Worm (Caenorhabditis elegans) whole organism, dauer: ENCODE data around the gene Y75B8A.44.
"Not testable (repeated sequence)": the region's sequence is repeated elsewhere in the genome, so short reads cannot be mapped to it uniquely, and the experiment has no call there.

Source experiments
- unc-62 ChIP-seq: sonication (generic microtip); optimal IDR thresholded peaks from 2 replicates; lab custom pipeline; 2017; ENCODE audit warnings: missing biosample characterization, missing genetic modification reagents, missing genetic modification characterization

The Y75B8A.44 gene

ce11 chrIII:12194190-12194589 is at the start of gene Y75B8A.44:
Gene Y75B8A.44 (plus strand): TSS chrIII:12194490.
- TF ChIP-seq unc-62 (GFP tag; lab: Kevin White, UChicago), result no peak

ce11 chrIII:12149958-12150357 is 44.3 kb upstream of the Y75B8A.44 start:
- no peak for TF ChIP-seq unc-62 (GFP tag; lab: Kevin White, UChicago)

- no peak for TF ChIP-seq unc-62 (GFP tag; lab: Kevin White, UChicago)
These were observed 43.2 kb upstream of the Y75B8A.44 start for ce11 chrIII:12151100-12151499.

ce11 chrIII:12152157-12152556 is 42.1 kb upstream of the Y75B8A.44 start:
- no peak for TF ChIP-seq unc-62 (GFP tag; lab: Kevin White, UChicago)

- no peak for TF ChIP-seq unc-62 (GFP tag; lab: Kevin White, UChicago)
These were observed 41.7 kb upstream of the Y75B8A.44 start, which contains the start of gene Y75B8A.7 for ce11 chrIII:12152599-12152998. Gene Y75B8A.7 (plus strand): TSS chrIII:12152899.

ce11 chrIII:12153514-12153913 is 40.8 kb upstream of the Y75B8A.44 start:
- no peak for TF ChIP-seq unc-62 (GFP tag; lab: Kevin White, UChicago)

- TF ChIP-seq unc-62 (GFP tag; lab: Kevin White, UChicago), result no peak
These were observed 38.5 kb upstream of the Y75B8A.44 start for ce11 chrIII:12155759-12156158.

- no peak for TF ChIP-seq unc-62 (GFP tag; lab: Kevin White, UChicago)
These were observed 37.7 kb upstream of the Y75B8A.44 start for ce11 chrIII:12156582-12156981.

ce11 chrIII:12157576-12157975 is 36.7 kb upstream of the Y75B8A.44 start:
- TF ChIP-seq unc-62 (GFP tag; lab: Kevin White, UChicago), result no peak

ce11 chrIII:12159208-12159607 is 35.1 kb upstream of the Y75B8A.44 start:
- TF ChIP-seq unc-62 (GFP tag; lab: Kevin White, UChicago), result no peak

- no peak for TF ChIP-seq unc-62 (GFP tag; lab: Kevin White, UChicago)
These were observed 33.8 kb upstream of the Y75B8A.44 start, which contains the start of gene Y75B8A.8 for ce11 chrIII:12160458-12160857. Gene Y75B8A.8 (plus strand): TSS chrIII:12160758.

ce11 chrIII:12160929-12161328 is 33.4 kb upstream of the Y75B8A.44 start:
- no peak for TF ChIP-seq unc-62 (GFP tag; lab: Kevin White, UChicago)

ce11 chrIII:12164414-12164813 is 29.9 kb upstream of the Y75B8A.44 start:
- TF ChIP-seq unc-62 (GFP tag; lab: Kevin White, UChicago), result no peak

ce11 chrIII:12165305-12165704 is 29.0 kb upstream of the Y75B8A.44 start:
- TF ChIP-seq unc-62 (GFP tag; lab: Kevin White, UChicago), result no peak

- TF ChIP-seq unc-62 (GFP tag; lab: Kevin White, UChicago), result no peak
These were observed 27.3 kb upstream of the Y75B8A.44 start for ce11 chrIII:12167030-12167429.

- TF ChIP-seq unc-62 (GFP tag; lab: Kevin White, UChicago), result not testable (repeated sequence)
These were observed 17.1 kb upstream of the Y75B8A.44 start, which contains the start of gene gly-11 for ce11 chrIII:12177145-12177544. Gene gly-11 (minus strand): TSS chrIII:12177245.

- TF ChIP-seq unc-62 (GFP tag; lab: Kevin White, UChicago), result no peak
These were observed 16.2 kb upstream of the Y75B8A.44 start for ce11 chrIII:12178121-12178520.

ce11 chrIII:12182919-12183318 is 11.4 kb upstream of the Y75B8A.44 start, which contains the start of gene Y75B8A.10:
Gene Y75B8A.10 (minus strand): TSS chrIII:12183019.
- TF ChIP-seq unc-62 (GFP tag; lab: Kevin White, UChicago), result no peak
